Worm (Caenorhabditis elegans): ENCODE measurements around the gene acr-7.

acr-7 gene

ce11 chrII:7849697-7850096 is at the start of gene acr-7:
acr-7 (minus strand) TSS chrII:7849797.
- TF ChIP-seq elt-2 (tag; optimal IDR thresholded peaks at IDR 0.05), result no peak
- TF ChIP-seq fkh-4 (tag; optimal IDR thresholded peaks at IDR 0.05; ENCODE audit: borderline replicate concordance), result no peak
- TF ChIP-seq elt-3 (tag; optimal IDR thresholded peaks at IDR 0.05), result no peak
- no peak for TF ChIP-seq ztf-11 (tag; optimal IDR thresholded peaks at IDR 0.05)
- TF ChIP-seq nhr-11 (tag; optimal IDR thresholded peaks at IDR 0.05), result no peak
- no peak for TF ChIP-seq C34B4.2 (tag; optimal IDR thresholded peaks at IDR 0.05)
- no peak for TF ChIP-seq nhr-28 (tag; optimal IDR thresholded peaks at IDR 0.05)
- TF ChIP-seq unc-62 (GFP tag; optimal IDR thresholded peaks at IDR 0.05), result no peak
- TF ChIP-seq C16A3.4 (tag; optimal IDR thresholded peaks at IDR 0.05), result no peak
- no peak for TF ChIP-seq lsy-2 (tag; optimal IDR thresholded peaks at IDR 0.05)
- TF ChIP-seq ceh-90 (tag; optimal IDR thresholded peaks at IDR 0.05), result no peak
- no peak for TF ChIP-seq nhr-19 (GFP tag; conservative IDR thresholded peaks at IDR 0.05)
- TF ChIP-seq xbp-1 (tag; optimal IDR thresholded peaks at IDR 0.05), result no peak
- no peak for TF ChIP-seq nhr-76 (tag; optimal IDR thresholded peaks at IDR 0.05)
- no peak for TF ChIP-seq egl-27 (tag; optimal IDR thresholded peaks at IDR 0.05)
- no peak for TF ChIP-seq fkh-10 (GFP tag; optimal IDR thresholded peaks at IDR 0.05)
- no peak for TF ChIP-seq mef-2 (tag; optimal IDR thresholded peaks at IDR 0.05)
- TF ChIP-seq tbx-2 (tag; optimal IDR thresholded peaks at IDR 0.05), result no peak

- TF ChIP-seq mep-1 (tag; optimal IDR thresholded peaks at IDR 0.05), result no peak
- TF ChIP-seq pag-3 (tag; optimal IDR thresholded peaks at IDR 0.05; ENCODE audit: borderline replicate concordance, insufficient read depth), result no peak
- TF ChIP-seq lin-14 (GFP tag; optimal IDR thresholded peaks at IDR 0.05), result peak; percentile 27
- no peak for TF ChIP-seq nhr-11 (tag; optimal IDR thresholded peaks at IDR 0.05)
- TF ChIP-seq rnt-1 (tag; optimal IDR thresholded peaks at IDR 0.05), result no peak
- no peak for TF ChIP-seq egl-27 (tag; optimal IDR thresholded peaks at IDR 0.05)
- TF ChIP-seq isw-1 (GFP tag; IDR thresholded peaks at IDR 0.05), result no peak
- TF ChIP-seq zag-1 (tag; optimal IDR thresholded peaks at IDR 0.05), result no peak
- no peak for TF ChIP-seq nhr-28 (tag; optimal IDR thresholded peaks at IDR 0.05)
- TF ChIP-seq nhr-20 (tag; optimal IDR thresholded peaks at IDR 0.05), result no peak
- TF ChIP-seq efl-3 (GFP tag; optimal IDR thresholded peaks at IDR 0.05), result no peak
- TF ChIP-seq C04F5.9 (tag; optimal IDR thresholded peaks at IDR 0.05), result no peak
- no peak for TF ChIP-seq elt-3 (tag; optimal IDR thresholded peaks at IDR 0.05)
- TF ChIP-seq unc-130 (tag; optimal IDR thresholded peaks at IDR 0.05), result no peak
- TF ChIP-seq tlp-1 (tag; optimal IDR thresholded peaks at IDR 0.05), result no peak
- no peak for TF ChIP-seq lin-15B (tag; optimal IDR thresholded peaks at IDR 0.05)
- peak in 1 of 2 experiments; percentile 16 for TF ChIP-seq lsy-2 (tag; optimal IDR thresholded peaks at IDR 0.05)
- TF ChIP-seq nhr-71 (tag; optimal IDR thresholded peaks at IDR 0.05), result no peak
- 0 out of 2 replicates have a peak, but pooled peaks have one; percentile 6 for TF ChIP-seq nhr-19 (GFP tag; conservative IDR thresholded peaks at IDR 0.05)
- TF ChIP-seq vab-15 (tag; optimal IDR thresholded peaks at IDR 0.05), result no peak
- TF ChIP-seq blmp-1 (tag; optimal IDR thresholded peaks at IDR 0.05), result peak; percentile 84
- no peak for TF ChIP-seq hlh-17 (GFP tag; optimal IDR thresholded peaks at IDR 0.05; ENCODE audit: borderline replicate concordance)
These were observed 45.6 kb upstream of the acr-7 start for ce11 chrII:7895190-7895589.

ce11 chrII:7893648-7894047 is 44.1 kb upstream of the acr-7 start:
- TF ChIP-seq Y116A8C.19 (tag; optimal IDR thresholded peaks at IDR 0.05; ENCODE audit: borderline replicate concordance) (no peak), efl-1 (optimal IDR thresholded peaks at IDR 0.05) (no peak), efl-1 (GFP tag; optimal IDR thresholded peaks at IDR 0.05 in 1 of 2) (peak in 1 of 2 experiments; percentile 48), nhr-85 (tag) (peak; percentile 43)

ce11 chrII:7892761-7893272 is 43.2 kb upstream of the acr-7 start, which contains the start of gene ptc-1:
ptc-1 (plus strand) TSS chrII:7893222.
- TF ChIP-seq dsc-1 (tag; optimal IDR thresholded peaks at IDR 0.05) (peak; percentile 20), unc-30 (tag; optimal IDR thresholded peaks at IDR 0.05) (no peak), efl-1 (optimal IDR thresholded peaks at IDR 0.05) (no peak), efl-1 (GFP tag; optimal IDR thresholded peaks at IDR 0.05 in 1 of 2) (peak in 1 of 2 experiments; percentile 45)

All from whole organism, L1 larva.